Worm (Caenorhabditis elegans): ENCODE measurements around the gene srh-56.

srh-56 gene

DNA sequence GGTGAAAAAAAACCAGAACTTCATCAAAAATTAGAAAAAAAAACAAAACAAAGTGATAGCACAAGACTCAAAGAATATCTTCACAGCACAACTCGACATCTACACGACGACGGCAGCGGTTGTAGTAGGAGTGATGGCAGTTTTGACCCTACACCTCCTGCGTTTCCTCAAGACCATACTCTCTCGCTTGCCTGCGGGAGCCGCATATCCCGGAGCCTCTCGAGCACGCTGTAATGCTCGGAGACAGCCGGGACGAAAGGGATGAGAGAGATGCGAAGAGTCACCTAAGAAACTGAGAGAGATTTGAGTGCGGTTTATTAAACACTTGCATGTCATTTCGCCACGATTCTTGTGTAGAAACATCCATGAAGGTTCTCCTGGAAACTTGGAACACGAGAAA lies 37.8 kb downstream of the srh-56 start:
- no peak for TF ChIP-seq mdt-29 (GFP tag; IDR thresholded peaks at IDR 0.05)
- no peak for TF ChIP-seq pqm-1 (tag; optimal IDR thresholded peaks at IDR 0.05)
- TF ChIP-seq nhr-11 (tag; optimal IDR thresholded peaks at IDR 0.05) = peak; percentile 1
- 0 out of 2 replicates have a peak, but pooled peaks have one; percentile 17 for TF ChIP-seq set-16 (GFP tag; IDR thresholded peaks at IDR 0.05)
- TF ChIP-seq ces-1 (GFP tag; optimal IDR thresholded peaks at IDR 0.05) = no peak
- TF ChIP-seq unc-39 (tag; optimal IDR thresholded peaks at IDR 0.05) = no peak
- TF ChIP-seq F10B5.3 (tag; optimal IDR thresholded peaks at IDR 0.05) = no peak
- TF ChIP-seq hlh-11 (tag; optimal IDR thresholded peaks at IDR 0.05) = peak; percentile 9

DNA sequence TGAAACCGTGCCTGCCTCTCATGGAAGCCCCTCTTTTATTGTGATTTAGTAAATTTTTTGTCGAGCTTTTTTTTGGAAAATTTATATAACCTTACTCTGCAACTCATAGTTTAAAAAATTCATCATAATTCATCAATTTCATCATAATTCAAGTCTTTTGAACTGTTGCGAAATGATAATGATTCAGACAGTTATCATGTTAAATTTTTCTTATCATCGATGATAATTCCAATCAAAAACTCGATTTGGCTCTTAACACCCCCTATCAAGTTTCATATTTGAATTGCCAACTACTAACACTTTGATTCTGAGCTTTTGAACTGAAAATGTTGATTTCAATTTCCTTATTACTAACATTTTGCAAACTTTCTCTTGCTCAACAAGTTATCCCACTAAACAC lies 38.5 kb downstream of the srh-56 start, which contains the start of gene F54E2.1:
Gene F54E2.1 (plus strand): TSS at position 235 of the 400 bp plus-strand sequence.
- TF ChIP-seq dmd-6 (GFP tag; IDR thresholded peaks at IDR 0.05) (peak; percentile 81), lin-1 (GFP tag; IDR thresholded peaks at IDR 0.05) (0 out of 2 replicates have a peak, but pooled peaks have one; percentile 23), nhr-28 (tag; optimal IDR thresholded peaks at IDR 0.05) (peak; percentile 69), F49E8.2 (tag; optimal IDR thresholded peaks at IDR 0.05; ENCODE audit: borderline replicate concordance) (no peak), php-3 (GFP tag; IDR thresholded peaks at IDR 0.05) (peak; percentile 23; the same call in 1 of the 2 replicates), daf-12 (tag; optimal IDR thresholded peaks at IDR 0.05) (no peak), nhr-6 (tag; optimal IDR thresholded peaks at IDR 0.05) (peak; percentile 44), daf-16 (GFP tag; optimal IDR thresholded peaks at IDR 0.05) (no peak), daf-16 (tag; optimal IDR thresholded peaks at IDR 0.05) (peak; percentile 66), pqm-1 (tag; optimal IDR thresholded peaks at IDR 0.05) (peak; percentile 99)

ce11 chrV:2813856-2814255 lies 42.2 kb downstream of the srh-56 start, which contains the start of gene F54E2.9:
F54E2.9 (minus strand) TSS chrV:2813987.
- TF ChIP-seq gei-8 (GFP tag; optimal IDR thresholded peaks at IDR 0.05) = no peak
- TF ChIP-seq fos-1 (tag; optimal IDR thresholded peaks at IDR 0.05) = no peak
- no peak for TF ChIP-seq spr-3 (GFP tag; optimal IDR thresholded peaks at IDR 0.05)
- no peak for TF ChIP-seq snpc-4 (tag; optimal IDR thresholded peaks at IDR 0.05)
- TF ChIP-seq nhr-48 (tag; optimal IDR thresholded peaks at IDR 0.05) = no peak

- TF ChIP-seq tag-97 (GFP tag; IDR thresholded peaks at IDR 0.05) (no peak), ces-1 (GFP tag; optimal IDR thresholded peaks at IDR 0.05) (no peak), nhr-28 (tag; optimal IDR thresholded peaks at IDR 0.05) (no peak), dmd-8 (GFP tag; IDR thresholded peaks at IDR 0.05) (no peak), ceh-44 (GFP tag; IDR thresholded peaks at IDR 0.05) (no peak), unc-39 (tag; optimal IDR thresholded peaks at IDR 0.05) (no peak), ceh-82 (tag; optimal IDR thresholded peaks at IDR 0.05) (no peak), jun-1 (tag; optimal IDR thresholded peaks at IDR 0.05) (no peak), nhr-10 (tag; optimal IDR thresholded peaks at IDR 0.05) (no peak), skn-1 (tag; optimal IDR thresholded peaks at IDR 0.05) (no peak), hif-1 (tag; optimal IDR thresholded peaks at IDR 0.05) (no peak), duxl-1 (tag; optimal IDR thresholded peaks at IDR 0.05; ENCODE audit: poor library complexity) (no peak), lin-39 (tag; optimal IDR thresholded peaks at IDR 0.05) (no peak), snpc-1.2 (GFP tag; IDR thresholded peaks at IDR 0.05) (no peak), lir-3 (tag; optimal IDR thresholded peaks at IDR 0.05) (no peak), mdl-1 (tag; optimal IDR thresholded peaks at IDR 0.05) (no peak), unc-62 (GFP tag; optimal IDR thresholded peaks at IDR 0.05 in 1 of 2) (no peak), unc-62 (tag; optimal IDR thresholded peaks at IDR 0.05) (no peak), Y48G9A.11 (GFP tag; IDR thresholded peaks at IDR 0.05) (no peak)
These were observed 44.3 kb downstream of the srh-56 start, which contains the start of gene F54E2.5 for ce11 chrV:2815956-2816355. F54E2.5 (minus strand) TSS chrV:2816056.

All from whole organism, L4 larva.